Fruit fly (Drosophila melanogaster) whole organism, embryonic: ENCODE results near the gene CG42638.
A peak's percentile ranks its signal among the peaks of the same experiment; 100 is the strongest.

Experiments used
- Blimp-1 ChIP-seq: fragments of 200-800 bp; sonication (Bioruptor generic); optimal IDR thresholded peaks from 3 replicates; lab custom pipeline; 2018; ENCODE audit warnings: missing biosample characterization, missing genetic modification characterization, mild to moderate bottlenecking, moderate library complexity, missing genetic modification reagents
- CG10543 ChIP-seq: fragments of 200-800 bp; sonication (Bioruptor generic); optimal IDR thresholded peaks from 3 replicates; lab custom pipeline; 2017; ENCODE audit warnings: missing biosample characterization, mild to moderate bottlenecking, missing genetic modification characterization, moderate library complexity
- CG11504 ChIP-seq: fragments of 200-800 bp; sonication (Bioruptor generic); optimal IDR thresholded peaks from 3 replicates; lab custom pipeline; 2019; ENCODE audit warnings: missing biosample characterization, mild to moderate bottlenecking, missing genetic modification characterization, moderate library complexity
- CG12769 ChIP-seq: fragments of 200-800 bp; sonication (Bioruptor generic); optimal IDR thresholded peaks from 2 replicates; lab custom pipeline; 2019; ENCODE audit warnings: missing biosample characterization, mild to moderate bottlenecking, missing genetic modification characterization, moderate library complexity
- CG13894 ChIP-seq: fragments of 200-800 bp; sonication (Bioruptor generic); optimal IDR thresholded peaks from 3 replicates; lab custom pipeline; 2018; ENCODE audit warnings: missing biosample characterization, mild to moderate bottlenecking, missing genetic modification characterization, moderate library complexity
- CG14050 ChIP-seq: fragments of 200-800 bp; sonication (Bioruptor generic); IDR thresholded peaks from 3 replicates; pipeline ENCODE4 v1.3.6; 2022; ENCODE audit warnings: missing biosample characterization, missing genetic modification characterization
- CG14441 ChIP-seq: fragments of 200-800 bp; sonication (Bioruptor generic); IDR thresholded peaks from 2 replicates; pipeline ENCODE4 v1.3.6; 2022; ENCODE audit warnings: missing biosample characterization, missing genetic modification characterization
- CG1603 ChIP-seq: fragments of 200-800 bp; sonication (Bioruptor generic); optimal IDR thresholded peaks from 2 replicates; lab custom pipeline; 2019; ENCODE audit warnings: missing biosample characterization, mild to moderate bottlenecking, missing genetic modification characterization, moderate library complexity
- CG2120 ChIP-seq: fragments of 200-800 bp; sonication (Bioruptor generic); optimal IDR thresholded peaks from 3 replicates; lab custom pipeline; 2016; ENCODE audit warnings: missing biosample characterization, missing genetic modification characterization
- CG2678 ChIP-seq: fragments of 200-800 bp; sonication (Bioruptor generic); optimal IDR thresholded peaks from 3 replicates; lab custom pipeline; 2019; ENCODE audit warnings: missing biosample characterization, mild to moderate bottlenecking, missing genetic modification characterization, moderate library complexity
- CG4424 ChIP-seq: fragments of 200-800 bp; sonication (Bioruptor generic); optimal IDR thresholded peaks from 3 replicates; lab custom pipeline; 2016; ENCODE audit warnings: missing biosample characterization, missing genetic modification characterization
- CG6689 ChIP-seq: fragments of 200-800 bp; sonication (Bioruptor generic); IDR thresholded peaks from 2 replicates; pipeline ENCODE4 v1.3.6; 2022; ENCODE audit warnings: missing biosample characterization, missing genetic modification characterization
- CG7357 ChIP-seq: fragments of 200-800 bp; sonication (Bioruptor generic); IDR thresholded peaks from 3 replicates; pipeline ENCODE4 v1.3.6; 2022; ENCODE audit warnings: missing biosample characterization, missing genetic modification characterization
- CG7745 ChIP-seq: fragments of 200-800 bp; sonication (Bioruptor generic); optimal IDR thresholded peaks from 2 replicates; lab custom pipeline; 2018; ENCODE audit warnings: missing biosample characterization, mild to moderate bottlenecking, missing genetic modification characterization, moderate library complexity
- CG7786 ChIP-seq: fragments of 200-800 bp; sonication (Bioruptor generic); optimal IDR thresholded peaks from 2 replicates; lab custom pipeline; 2016; ENCODE audit warnings: missing biosample characterization, missing genetic modification characterization
- CHES-1-like ChIP-seq: fragments of 200-800 bp; sonication (Bioruptor generic); optimal IDR thresholded peaks from 2 replicates; lab custom pipeline; 2016; ENCODE audit warnings: missing biosample characterization, missing genetic modification characterization
- D ChIP-seq, 2 experiments: fragments of 200-800 bp in 1 of 2; fragments of >200 bp in 1 of 2; sonication (Bioruptor generic) in 1 of 2; optimal IDR thresholded peaks; 2 replicates in 1 of 2; 3 replicates in 1 of 2; lab custom pipeline; 2017; ENCODE audit warnings: mild to moderate bottlenecking in 1 of 2, missing biosample characterization in 1 of 2, missing genetic modification characterization in 1 of 2, missing genetic modification reagents in 1 of 2
- Dfd ChIP-seq, 2 experiments: fragments of >200 bp; optimal IDR thresholded peaks; 2 replicates each; lab custom pipeline; 2017; ENCODE audit warnings: missing biosample characterization in 2 of 2, missing genetic modification characterization in 2 of 2
- Dip3 ChIP-seq: fragments of 200-800 bp; sonication (Bioruptor generic); optimal IDR thresholded peaks from 3 replicates; lab custom pipeline; 2016; ENCODE audit warnings: missing biosample characterization, missing genetic modification characterization
- Drgx ChIP-seq: fragments of 200-800 bp; sonication (Bioruptor generic); IDR thresholded peaks from 2 replicates; pipeline ENCODE4 v1.3.6; 2022; ENCODE audit warnings: missing biosample characterization, missing genetic modification characterization
- Elba2 ChIP-seq: fragments of 200-800 bp; sonication (Bioruptor generic); optimal IDR thresholded peaks from 3 replicates; lab custom pipeline; 2016; ENCODE audit warnings: missing biosample characterization, missing genetic modification characterization
- H2.0 ChIP-seq: fragments of 200-800 bp; sonication (Bioruptor generic); IDR thresholded peaks from 2 replicates; pipeline ENCODE4 v1.3.6; 2022; ENCODE audit warnings: missing biosample characterization, missing genetic modification characterization
- Med ChIP-seq: fragments of 200-800 bp; sonication (Bioruptor generic); peaks from one replicate; lab custom pipeline; 2016; ENCODE audit warnings: missing biosample characterization, missing genetic modification characterization, mild to moderate bottlenecking, inconsistent platforms, moderate library complexity
- Neu2 ChIP-seq: fragments of 200-800 bp; sonication (Bioruptor generic); optimal IDR thresholded peaks from 3 replicates; lab custom pipeline; 2016; ENCODE audit warnings: missing biosample characterization, missing genetic modification characterization, borderline replicate concordance
- Oli ChIP-seq: fragments of 200-800 bp; sonication (Bioruptor generic); optimal IDR thresholded peaks from 2 replicates; lab custom pipeline; 2018; ENCODE audit warnings: missing biosample characterization, mild to moderate bottlenecking, missing genetic modification characterization, moderate library complexity
- Optix ChIP-seq: fragments of 200-800 bp; sonication (Bioruptor generic); IDR thresholded peaks from 3 replicates; pipeline ENCODE4 v1.3.6; 2022; ENCODE audit warnings: missing biosample characterization, missing genetic modification characterization
- Ptx1 ChIP-seq: fragments of 200-800 bp; sonication (Bioruptor generic); IDR thresholded peaks from 2 replicates; pipeline ENCODE4 v1.3.6; 2022; ENCODE audit warnings: missing biosample characterization, missing genetic modification characterization
- Sox102F ChIP-seq: fragments of 200-800 bp; sonication (Bioruptor generic); optimal IDR thresholded peaks from 2 replicates; lab custom pipeline; 2018; ENCODE audit warnings: missing biosample characterization, mild to moderate bottlenecking, missing genetic modification characterization, moderate library complexity
- Xbp1 ChIP-seq: fragments of 200-800 bp; sonication (Bioruptor generic); optimal IDR thresholded peaks from 3 replicates; lab custom pipeline; 2016; ENCODE audit warnings: missing biosample characterization, mild to moderate bottlenecking, missing genetic modification characterization
- abd-A ChIP-seq: fragments of 200-800 bp; sonication (Bioruptor generic); optimal IDR thresholded peaks from 3 replicates; lab custom pipeline; 2019; ENCODE audit warnings: missing biosample characterization, mild to moderate bottlenecking, missing genetic modification characterization, moderate library complexity
- al ChIP-seq: fragments of 200-800 bp; sonication (Bioruptor generic); IDR thresholded peaks from 2 replicates; pipeline ENCODE4 v1.3.6; 2022; ENCODE audit warnings: missing biosample characterization, missing genetic modification characterization
- chinmo ChIP-seq: fragments of 200-800 bp; sonication (Bioruptor generic); IDR thresholded peaks from 4 replicates; pipeline ENCODE4 v1.3.6; 2022; ENCODE audit warnings: missing biosample characterization, missing genetic modification characterization; ENCODE audit not compliant: partially characterized antibody
- eve ChIP-seq, 2 experiments: fragments of >200 bp; optimal IDR thresholded peaks; 2 replicates each; lab custom pipeline; 2017; ENCODE audit warnings: missing biosample characterization in 2 of 2, missing genetic modification characterization in 2 of 2
- eyg ChIP-seq: fragments of 200-800 bp; sonication (Bioruptor generic); optimal IDR thresholded peaks from 3 replicates; lab custom pipeline; 2016; ENCODE audit warnings: missing biosample characterization, missing genetic modification characterization
- gem ChIP-seq: fragments of 200-800 bp; sonication (Bioruptor generic); optimal IDR thresholded peaks from 2 replicates; lab custom pipeline; 2019; ENCODE audit warnings: missing biosample characterization, mild to moderate bottlenecking, missing genetic modification characterization, moderate library complexity
- h ChIP-seq: fragments of >200 bp; optimal IDR thresholded peaks from 2 replicates; lab custom pipeline; 2017
- kni ChIP-seq: fragments of 200-800 bp; sonication (Bioruptor generic); optimal IDR thresholded peaks from 3 replicates; lab custom pipeline; 2017; ENCODE audit warnings: mild to moderate bottlenecking, missing biosample characterization, missing genetic modification reagents, missing genetic modification characterization
- lmd ChIP-seq: fragments of 200-800 bp; sonication (Bioruptor generic); IDR thresholded peaks from 2 replicates; pipeline ENCODE4 v1.3.6; 2022; ENCODE audit warnings: missing biosample characterization, missing genetic modification characterization
- mam ChIP-seq: fragments of 200-800 bp; sonication (Bioruptor generic); optimal IDR thresholded peaks from 3 replicates; lab custom pipeline; 2016; ENCODE audit warnings: missing biosample characterization, missing genetic modification characterization
- pfk ChIP-seq: fragments of 200-800 bp; sonication (Bioruptor generic); optimal IDR thresholded peaks from 2 replicates; lab custom pipeline; 2018; ENCODE audit warnings: missing biosample characterization, mild to moderate bottlenecking, missing genetic modification characterization, moderate library complexity
- prd ChIP-seq, 3 experiments: fragments of >200 bp in 2 of 3; fragments of 200-800 bp in 1 of 3; sonication (Bioruptor generic) in 1 of 3; optimal IDR thresholded peaks in 2 of 3; IDR thresholded peaks in 1 of 3; 2 replicates in 2 of 3; 3 replicates in 1 of 3; pipeline versions ENCODE4 v1.3.6 to Lab custom; 2017 to 2022; ENCODE audit warnings: missing biosample characterization in 1 of 3, missing genetic modification characterization in 1 of 3
- pros ChIP-seq: fragments of 200-800 bp; sonication (Bioruptor generic); optimal IDR thresholded peaks from 3 replicates; lab custom pipeline; 2019; ENCODE audit warnings: missing biosample characterization, mild to moderate bottlenecking, missing genetic modification characterization, moderate library complexity
- rib ChIP-seq: fragments of 200-800 bp; sonication (Bioruptor generic); IDR thresholded peaks from 2 replicates; pipeline ENCODE4 v1.3.6; 2022; ENCODE audit warnings: missing biosample characterization, missing genetic modification characterization
- row ChIP-seq: fragments of 200-800 bp; sonication (Bioruptor generic); IDR thresholded peaks from 3 replicates; pipeline ENCODE4 v1.3.6; 2022; ENCODE audit warnings: missing biosample characterization, missing genetic modification characterization
- sd ChIP-seq: fragments of 200-800 bp; sonication (Bioruptor generic); optimal IDR thresholded peaks from 3 replicates; lab custom pipeline; 2018; ENCODE audit warnings: missing biosample characterization, mild to moderate bottlenecking, missing genetic modification characterization, moderate library complexity
- sens ChIP-seq: fragments of 200-800 bp; sonication (Bioruptor generic); peaks from one replicate; lab custom pipeline; 2016; ENCODE audit warnings: missing biosample characterization, missing genetic modification characterization
- tio ChIP-seq: fragments of 200-800 bp; sonication (Bioruptor generic); optimal IDR thresholded peaks from 2 replicates; lab custom pipeline; 2017; ENCODE audit warnings: missing biosample characterization, missing genetic modification characterization, inconsistent platforms
- vvl ChIP-seq: fragments of 200-800 bp; sonication (Bioruptor generic); IDR thresholded peaks from 2 replicates; pipeline ENCODE4 v1.3.6; 2022; ENCODE audit warnings: missing biosample characterization, missing genetic modification characterization

The CG42638 gene

DNA sequence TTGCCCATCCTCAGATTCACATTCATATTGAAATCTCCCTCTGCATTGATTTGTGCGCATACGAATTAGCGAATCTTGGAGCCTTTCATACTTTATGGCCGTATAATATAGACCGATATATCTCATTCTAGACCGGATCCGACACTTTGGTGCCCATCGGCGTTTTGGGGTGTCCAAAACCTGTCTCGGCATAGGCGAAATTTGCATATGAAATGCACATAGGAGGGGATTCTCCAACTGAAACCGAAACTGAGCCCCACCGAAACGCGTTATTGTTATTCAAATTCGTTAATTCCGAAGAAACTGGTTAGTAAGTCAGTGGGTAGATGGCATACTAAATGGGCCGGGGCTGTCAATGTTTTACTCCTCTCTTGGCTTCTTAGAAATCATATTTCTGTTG, 49.1 kb downstream of the CG42638 start:
- TF ChIP-seq pfk (GFP tag; lab: Kevin White, UChicago) (no peak), CG13894 (tag; lab: Kevin White, UChicago) (peak; percentile 95), eve (GFP tag; optimal IDR thresholded peaks at IDR 0.05; lab: Kevin White, UChicago) (no peak), CG10543 (GFP tag; lab: Kevin White, UChicago) (peak; percentile 3), CG12769 (tag; lab: Kevin White, UChicago) (peak; percentile 63), abd-A (tag; lab: Kevin White, UChicago) (peak; percentile 95), Med (peak; percentile 15), h (lab: Kevin White, UChicago) (no peak), kni (GFP tag; lab: Kevin White, UChicago) (peak; percentile 3), sd (tag; lab: Kevin White, UChicago) (peak; percentile 60), row (GFP tag; lab: Robert Waterston, UW) (no peak), sens (GFP tag; lab: Kevin White, UChicago) (peak; percentile 48), pros (no peak), chinmo (GFP tag; lab: Robert Waterston, UW) (peak; percentile 81), rib (GFP tag; lab: Robert Waterston, UW) (0 out of 2 replicates have a peak, but pooled peaks have one; percentile 49), eyg (GFP tag; lab: Kevin White, UChicago) (no peak), Blimp-1 (GFP tag; lab: Kevin White, UChicago) (peak; percentile 82)

DNA sequence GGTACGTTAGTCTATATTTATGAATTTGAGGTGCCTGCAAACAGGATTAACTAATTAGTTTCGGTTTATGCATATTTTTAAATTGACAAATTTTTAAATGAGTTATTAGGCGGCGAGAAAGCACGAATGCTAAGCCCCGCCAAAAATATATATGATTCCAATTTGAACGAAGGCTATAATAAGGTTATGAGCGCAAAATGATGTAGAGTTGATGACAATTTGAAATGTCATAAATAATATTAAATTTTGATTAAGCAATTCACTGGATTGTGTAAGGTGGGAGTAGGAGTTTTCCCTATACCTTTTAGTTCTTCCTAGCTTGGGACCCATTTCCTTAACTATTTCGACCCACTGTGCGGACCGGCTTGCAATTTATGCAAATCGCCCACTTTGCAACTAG, 49.9 kb downstream of the CG42638 start:
- TF ChIP-seq CG6689 (GFP tag; lab: Robert Waterston, UW) (0 out of 2 replicates have a peak, but pooled peaks have one; percentile 21), CG7357 (GFP tag; lab: Robert Waterston, UW) (no peak), Xbp1 (GFP tag; lab: Kevin White, UChicago) (peak; percentile 11), Ptx1 (GFP tag; lab: Robert Waterston, UW) (0 out of 2 replicates have a peak, but pooled peaks have one; percentile 27), CG2120 (GFP tag; lab: Kevin White, UChicago) (peak; percentile 20), CG14441 (GFP tag; lab: Robert Waterston, UW) (peak; percentile 48), H2.0 (GFP tag; lab: Robert Waterston, UW) (peak; percentile 22; the same call in 1 of the 2 replicates), Oli (tag; lab: Kevin White, UChicago) (peak; percentile 9), vvl (peak; percentile 27; the same call in 1 of the 2 replicates), CG1603 (peak; percentile 3), Drgx (GFP tag; lab: Robert Waterston, UW) (peak; percentile 68), Elba2 (no peak), Med (peak; percentile 60), prd (optimal IDR thresholded peaks at IDR 0.05; lab: Kevin White, UChicago) (no peak), prd (GFP tag; IDR thresholded peaks at IDR 0.05; lab: Robert Waterston, UW) (0 out of 3 replicates have a peak, but pooled peaks have one; percentile 9), lmd (peak; percentile 26; the same call in 1 of the 2 replicates), CG4424 (GFP tag; lab: Kevin White, UChicago) (peak; percentile 34), CG2678 (tag; lab: Kevin White, UChicago) (peak; percentile 23), CG7786 (no peak), Dip3 (GFP tag; lab: Kevin White, UChicago) (no peak), CG14050 (GFP tag; lab: Robert Waterston, UW) (0 out of 3 replicates have a peak, but pooled peaks have one; percentile 10), Neu2 (no peak), CG11504 (tag; lab: Kevin White, UChicago) (peak; percentile 29), al (GFP tag; lab: Robert Waterston, UW) (peak; percentile 40; the same call in 1 of the 2 replicates), Dfd (GFP tag; optimal IDR thresholded peaks at IDR 0.05; lab: Kevin White, UChicago) (no peak), Optix (no peak), CHES-1-like (GFP tag; lab: Kevin White, UChicago) (no peak), mam (no peak), Sox102F (GFP tag; lab: Kevin White, UChicago) (peak; percentile 23), CG7745 (tag; lab: Kevin White, UChicago) (no peak), D (optimal IDR thresholded peaks at IDR 0.05; lab: Kevin White, UChicago) (no peak), D (GFP tag; optimal IDR thresholded peaks at IDR 0.05; lab: Kevin White, UChicago) (no peak), tio (peak; percentile 3), gem (tag; lab: Kevin White, UChicago) (peak; percentile 32)
